Fruit fly (Drosophila melanogaster) whole organism, pupa: Measurements from ENCODE around the gene Ent2.

Experiments
- CG10348 ChIP-seq: fragments of 200-800 bp; sonication (Bioruptor generic); IDR thresholded peaks from 2 replicates; pipeline ENCODE4 v1.3.6; 2022; ENCODE audit warnings: missing biosample characterization, missing genetic modification characterization
- CG12605 ChIP-seq: fragments of 200-800 bp; sonication (Bioruptor generic); IDR thresholded peaks from 2 replicates; pipeline ENCODE4 v1.3.6; 2022; ENCODE audit warnings: missing biosample characterization, missing genetic modification characterization
- CG13204 ChIP-seq: fragments of 200-800 bp; sonication (Bioruptor generic); optimal IDR thresholded peaks from 2 replicates; lab custom pipeline; 2018; ENCODE audit warnings: missing biosample characterization, mild to moderate bottlenecking, missing genetic modification characterization, moderate library complexity
- CG14655 ChIP-seq: fragments of 200-800 bp; sonication (Bioruptor generic); optimal IDR thresholded peaks from 3 replicates; lab custom pipeline; 2017; ENCODE audit warnings: mild to moderate bottlenecking, missing biosample characterization, missing genetic modification reagents, missing genetic modification characterization
- CG15710 ChIP-seq: fragments of 200-800 bp; sonication (Bioruptor generic); optimal IDR thresholded peaks from 2 replicates; lab custom pipeline; 2018; ENCODE audit warnings: missing biosample characterization, mild to moderate bottlenecking, missing genetic modification characterization, moderate library complexity
- CG17806 ChIP-seq: fragments of 200-800 bp; sonication (Bioruptor generic); optimal IDR thresholded peaks from 2 replicates; lab custom pipeline; 2018; ENCODE audit warnings: missing biosample characterization, mild to moderate bottlenecking, missing genetic modification characterization, moderate library complexity
- CG32121 ChIP-seq: fragments of 200-800 bp; sonication (Bioruptor generic); IDR thresholded peaks from 2 replicates; pipeline ENCODE4 v1.3.6; 2022; ENCODE audit warnings: missing biosample characterization, missing genetic modification characterization
- CG34367 ChIP-seq: fragments of 200-800 bp; sonication (Bioruptor generic); optimal IDR thresholded peaks from 2 replicates; lab custom pipeline; 2018; ENCODE audit warnings: missing biosample characterization, mild to moderate bottlenecking, missing genetic modification characterization
- CG4496 ChIP-seq: fragments of 200-800 bp; sonication (Bioruptor generic); IDR thresholded peaks from 3 replicates; pipeline ENCODE4 v1.3.6; 2022; ENCODE audit warnings: missing biosample characterization, missing genetic modification characterization
- CG8159 ChIP-seq: fragments of 200-800 bp; sonication (Bioruptor generic); optimal IDR thresholded peaks from 3 replicates; lab custom pipeline; 2018; ENCODE audit warnings: missing biosample characterization, mild to moderate bottlenecking, missing genetic modification characterization, moderate library complexity
- CG8301 ChIP-seq: fragments of 200-800 bp; sonication (Bioruptor generic); optimal IDR thresholded peaks from 2 replicates; lab custom pipeline; 2018; ENCODE audit warnings: missing biosample characterization, mild to moderate bottlenecking, missing genetic modification characterization
- CG9948 ChIP-seq: fragments of 200-800 bp; sonication (Bioruptor generic); optimal IDR thresholded peaks from 2 replicates; lab custom pipeline; 2018; ENCODE audit warnings: missing biosample characterization, mild to moderate bottlenecking, missing genetic modification characterization, moderate library complexity
- D1 ChIP-seq: fragments of 200-800 bp; sonication (Bioruptor generic); optimal IDR thresholded peaks from 2 replicates; lab custom pipeline; 2018; ENCODE audit warnings: missing biosample characterization, mild to moderate bottlenecking, missing genetic modification characterization, moderate library complexity
- EcR ChIP-seq: fragments of 200-800 bp; sonication (Bioruptor generic); optimal IDR thresholded peaks from 3 replicates; lab custom pipeline; 2019; ENCODE audit warnings: missing biosample characterization, missing genetic modification characterization, mild to moderate bottlenecking, moderate library complexity, missing genetic modification reagents
- Ets98B ChIP-seq: fragments of 200-800 bp; sonication (Bioruptor generic); IDR thresholded peaks from 2 replicates; pipeline ENCODE4 v1.3.6; 2022; ENCODE audit warnings: missing biosample characterization, missing genetic modification characterization
- Pif1A ChIP-seq: fragments of 200-800 bp; sonication (Bioruptor generic); optimal IDR thresholded peaks from 3 replicates; lab custom pipeline; 2016; ENCODE audit warnings: missing biosample characterization, missing genetic modification characterization
- Pif1B ChIP-seq: fragments of 200-800 bp; sonication (Bioruptor generic); optimal IDR thresholded peaks from 3 replicates; lab custom pipeline; 2016; ENCODE audit warnings: missing biosample characterization, missing genetic modification characterization
- Snoo ChIP-seq: fragments of 200-800 bp; sonication (Bioruptor generic); optimal IDR thresholded peaks from 3 replicates; lab custom pipeline; 2017; ENCODE audit warnings: missing biosample characterization, mild to moderate bottlenecking, missing genetic modification characterization, inconsistent platforms
- fd96Ca ChIP-seq: fragments of 200-800 bp; sonication (Bioruptor generic); IDR thresholded peaks from 3 replicates; pipeline ENCODE4 v1.3.6; 2022; ENCODE audit warnings: missing biosample characterization, missing genetic modification characterization
- gl ChIP-seq: fragments of 200-800 bp; sonication (Bioruptor generic); optimal IDR thresholded peaks from 2 replicates; lab custom pipeline; 2018; ENCODE audit warnings: missing biosample characterization, mild to moderate bottlenecking, missing genetic modification characterization
- rn ChIP-seq: fragments of 200-800 bp; sonication (Bioruptor generic); IDR thresholded peaks from 2 replicates; pipeline ENCODE4 v1.3.6; 2022; ENCODE audit warnings: missing biosample characterization, missing genetic modification characterization

Ent2 gene

DNA sequence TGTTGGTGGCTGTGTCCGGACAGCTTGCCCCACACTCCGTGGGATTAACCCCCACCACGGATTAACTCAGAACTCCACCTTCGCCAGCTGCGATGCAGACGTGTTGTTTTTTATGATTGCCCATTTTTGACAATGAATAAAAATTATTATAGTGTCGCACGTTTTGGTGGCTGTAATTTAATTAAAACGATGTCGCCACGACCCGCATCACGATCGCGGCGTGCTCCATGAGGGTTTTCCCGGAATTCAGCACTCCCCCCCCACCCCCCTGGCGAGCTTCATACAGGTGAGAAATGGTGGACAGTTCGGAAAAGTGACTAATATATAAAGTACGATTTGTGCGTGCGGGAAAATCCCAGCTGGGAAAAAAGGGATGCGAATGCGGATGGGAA is 8.3 kb upstream of the Ent2 start:
- TF ChIP-seq CG4496 (no peak), CG34367 (tag; lab: Kevin White, UChicago) (no peak), CG10348 (GFP tag; lab: Robert Waterston, UW) (no peak), CG14655 (GFP tag; lab: Kevin White, UChicago) (no peak), Pif1B (GFP tag; lab: Kevin White, UChicago) (no peak), CG9948 (tag; lab: Kevin White, UChicago) (no peak), CG13204 (GFP tag; lab: Kevin White, UChicago) (no peak), CG15710 (no peak), Snoo (no peak), CG8301 (tag; lab: Kevin White, UChicago) (no peak), fd96Ca (GFP tag; lab: Robert Waterston, UW) (no peak), CG12605 (no peak), Pif1A (GFP tag; lab: Kevin White, UChicago) (no peak), D1 (tag; lab: Kevin White, UChicago) (no peak), EcR (GFP tag; lab: Kevin White, UChicago) (no peak)

DNA sequence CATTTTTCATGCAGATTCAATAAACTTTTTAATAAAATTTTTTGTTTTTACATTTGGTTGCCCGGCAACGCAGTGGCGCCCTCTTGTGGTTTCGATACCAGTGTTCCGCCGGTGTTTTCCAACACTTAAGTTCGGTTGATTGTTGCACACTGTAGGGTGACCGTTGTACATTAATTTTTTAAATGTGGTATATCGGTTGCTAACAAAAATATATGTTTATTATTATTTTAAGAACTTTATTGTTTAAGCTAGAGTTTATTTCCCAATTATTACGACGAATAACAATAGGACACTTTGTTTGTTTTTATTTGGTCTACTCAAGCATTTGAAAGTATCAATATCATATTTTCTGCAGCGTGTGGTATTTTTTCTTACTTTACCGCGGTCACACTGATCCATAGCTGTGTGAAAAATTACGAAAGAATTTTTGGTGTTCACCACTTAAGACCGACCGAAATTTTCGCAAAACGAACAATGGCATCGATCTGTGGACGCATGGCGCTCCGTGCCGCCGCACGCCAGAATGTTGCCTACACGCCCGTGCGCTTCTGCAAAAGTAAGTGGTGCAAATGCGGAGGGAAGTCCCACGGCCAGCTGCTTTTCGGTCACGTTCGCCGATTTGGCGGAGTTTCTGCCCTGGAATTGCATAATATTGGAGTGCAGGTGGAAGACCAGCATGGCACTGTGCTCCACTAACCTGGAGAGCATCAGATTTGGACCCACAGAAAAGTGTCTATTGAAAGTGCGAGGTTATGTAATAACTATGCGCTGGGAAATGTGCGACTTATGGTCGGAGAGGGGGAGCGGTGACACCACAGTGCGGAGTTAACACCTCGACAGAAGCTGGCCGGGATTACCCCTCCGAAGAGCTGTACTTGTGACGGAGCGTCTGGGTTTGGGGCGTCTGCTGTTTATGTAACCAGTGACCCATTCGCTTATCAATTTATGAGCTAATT is 4.4 kb upstream of the Ent2 start, which contains the start of the genes IFT52 and COX5B:
Gene IFT52, minus strand, starts transcription at position 74 of the 956 bp plus-strand sequence.
Gene COX5B, plus strand, starts transcription at position 372 of the 956 bp plus-strand sequence.
- TF ChIP-seq Ets98B (GFP tag; lab: Robert Waterston, UW) = peak; percentile 34
- TF ChIP-seq Pif1B (GFP tag; lab: Kevin White, UChicago) = no peak
- TF ChIP-seq CG14655 (GFP tag; lab: Kevin White, UChicago) = no peak
- TF ChIP-seq D1 (tag; lab: Kevin White, UChicago) = peak; percentile 57
- TF ChIP-seq Snoo = peak; percentile 49
- no peak for TF ChIP-seq fd96Ca (GFP tag; lab: Robert Waterston, UW)
- no peak for TF ChIP-seq CG10348 (GFP tag; lab: Robert Waterston, UW)
- TF ChIP-seq EcR (GFP tag; lab: Kevin White, UChicago) = no peak
- TF ChIP-seq CG17806 (tag; lab: Kevin White, UChicago) = no peak
- no peak for TF ChIP-seq CG12605
- TF ChIP-seq CG9948 (tag; lab: Kevin White, UChicago) = no peak
- no peak for TF ChIP-seq gl
- no peak for TF ChIP-seq CG34367 (tag; lab: Kevin White, UChicago)
- TF ChIP-seq CG8159 (tag; lab: Kevin White, UChicago) = peak; percentile 23
- TF ChIP-seq CG8301 (tag; lab: Kevin White, UChicago) = no peak
- TF ChIP-seq CG4496 = peak; percentile 53; the same call in 1 of the 3 replicates
- TF ChIP-seq CG32121 (GFP tag; lab: Robert Waterston, UW) = peak; percentile 27; the same call in 1 of the 2 replicates
- no peak for TF ChIP-seq CG13204 (GFP tag; lab: Kevin White, UChicago)
- no peak for TF ChIP-seq CG15710
- peak; percentile 45 for TF ChIP-seq Pif1A (GFP tag; lab: Kevin White, UChicago)
- 0 out of 2 replicates have a peak, but pooled peaks have one; percentile 26 for TF ChIP-seq rn (GFP tag; lab: Robert Waterston, UW)

DNA sequence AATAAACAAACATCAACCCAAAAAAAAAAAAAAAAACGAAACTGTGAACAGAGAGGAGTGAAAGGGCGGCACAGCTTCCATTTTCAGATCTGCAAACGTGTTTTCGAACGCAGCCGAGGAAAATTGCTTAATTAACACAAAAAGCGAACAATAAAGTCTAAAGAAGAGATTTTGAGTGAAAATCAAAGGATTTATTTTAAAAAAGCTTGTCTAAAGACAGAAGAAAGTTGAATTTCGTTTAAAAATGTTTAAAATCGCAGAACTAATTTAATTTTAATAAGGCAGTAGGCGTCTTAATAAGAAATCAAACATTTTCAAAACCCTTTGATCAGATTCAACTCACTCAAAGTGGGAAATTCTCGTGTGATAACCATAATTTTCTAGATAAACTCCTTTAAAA is 3.0 kb upstream of the Ent2 start, which contains the start of gene COX5BL:
Gene COX5BL, plus strand, starts transcription at position 301 of the 400 bp plus-strand sequence.
- TF ChIP-seq CG34367 (tag; lab: Kevin White, UChicago) = no peak
- TF ChIP-seq CG9948 (tag; lab: Kevin White, UChicago) = no peak
- no peak for TF ChIP-seq rn (GFP tag; lab: Robert Waterston, UW)
- no peak for TF ChIP-seq CG13204 (GFP tag; lab: Kevin White, UChicago)
- no peak for TF ChIP-seq CG17806 (tag; lab: Kevin White, UChicago)
- TF ChIP-seq CG14655 (GFP tag; lab: Kevin White, UChicago) = no peak
- no peak for TF ChIP-seq D1 (tag; lab: Kevin White, UChicago)
- no peak for TF ChIP-seq Pif1B (GFP tag; lab: Kevin White, UChicago)
- TF ChIP-seq CG4496 = no peak
- no peak for TF ChIP-seq CG32121 (GFP tag; lab: Robert Waterston, UW)
- TF ChIP-seq Snoo = no peak
- TF ChIP-seq Pif1A (GFP tag; lab: Kevin White, UChicago) = no peak
- no peak for TF ChIP-seq EcR (GFP tag; lab: Kevin White, UChicago)
- no peak for TF ChIP-seq CG12605
- TF ChIP-seq CG15710 = no peak
- TF ChIP-seq Ets98B (GFP tag; lab: Robert Waterston, UW) = no peak
- no peak for TF ChIP-seq fd96Ca (GFP tag; lab: Robert Waterston, UW)
- no peak for TF ChIP-seq gl
- TF ChIP-seq CG8159 (tag; lab: Kevin White, UChicago) = no peak

DNA sequence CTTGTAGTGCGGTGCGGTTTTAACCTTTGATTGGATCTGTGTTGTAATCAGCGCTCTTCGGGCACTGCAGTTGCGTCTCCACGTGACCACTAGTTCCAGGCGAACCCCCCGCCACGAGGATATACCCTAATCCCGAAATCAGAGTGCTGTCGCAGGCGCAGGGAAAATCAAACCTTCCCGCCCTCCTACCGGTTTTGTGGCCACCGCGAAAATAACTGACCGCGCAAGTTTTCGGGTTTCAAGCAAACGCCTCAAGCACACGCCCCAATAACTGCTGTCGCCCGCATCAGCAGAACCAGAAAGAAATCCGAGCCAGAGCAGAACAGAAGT is 198 bp downstream of the Ent2 start:
- no peak for TF ChIP-seq CG8301 (tag; lab: Kevin White, UChicago)
- TF ChIP-seq CG17806 (tag; lab: Kevin White, UChicago) = no peak
- TF ChIP-seq rn (GFP tag; lab: Robert Waterston, UW) = no peak
- TF ChIP-seq CG8159 (tag; lab: Kevin White, UChicago) = no peak
- no peak for TF ChIP-seq CG34367 (tag; lab: Kevin White, UChicago)
- TF ChIP-seq Pif1B (GFP tag; lab: Kevin White, UChicago) = no peak
- no peak for TF ChIP-seq EcR (GFP tag; lab: Kevin White, UChicago)
- no peak for TF ChIP-seq CG13204 (GFP tag; lab: Kevin White, UChicago)
- TF ChIP-seq gl = no peak
- no peak for TF ChIP-seq CG32121 (GFP tag; lab: Robert Waterston, UW)
- TF ChIP-seq Snoo = no peak
- no peak for TF ChIP-seq Pif1A (GFP tag; lab: Kevin White, UChicago)
- no peak for TF ChIP-seq fd96Ca (GFP tag; lab: Robert Waterston, UW)

DNA sequence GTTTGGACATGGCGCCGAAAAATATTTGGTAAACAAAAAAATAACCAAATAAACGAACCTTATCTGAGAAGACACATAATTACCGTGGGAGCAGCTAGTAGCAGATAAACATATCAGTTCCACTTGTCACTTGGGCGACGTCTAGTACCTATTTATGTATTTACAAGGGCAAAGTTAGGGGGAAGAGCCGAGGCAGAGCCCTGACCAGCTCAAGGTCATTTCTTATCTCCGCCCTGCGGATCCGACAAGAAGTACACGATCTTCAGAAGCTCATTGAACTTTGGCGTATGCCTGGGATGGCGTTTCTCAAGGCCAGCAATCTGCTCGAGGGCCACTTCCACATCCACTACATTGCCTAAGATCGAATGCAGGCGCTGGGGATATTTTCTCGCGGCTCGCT is 2.8 kb downstream of the Ent2 start:
- TF ChIP-seq CG10348 (GFP tag; lab: Robert Waterston, UW) (no peak), EcR (GFP tag; lab: Kevin White, UChicago) (peak; percentile 88)
